Fruit fly (Drosophila melanogaster): ENCODE data around the gene BicD.
A peak's percentile ranks its signal among the peaks of the same experiment; 100 is the strongest.

BicD gene

dm6 chr2L:17410358-17410757 is 62.7 kb downstream of the BicD start, which contains the start of the genes Polr2J and CG15141 (continued):
- TF ChIP-seq CG4282 (GFP tag; optimal IDR thresholded peaks at IDR 0.05): no peak
- TF ChIP-seq CG10565 (GFP tag; optimal IDR thresholded peaks at IDR 0.05): peak; percentile 15
- TF ChIP-seq Eip74EF (GFP tag; optimal IDR thresholded peaks at IDR 0.05): no peak
- no peak for TF ChIP-seq mirr (GFP tag; optimal IDR thresholded peaks at IDR 0.05)
- TF ChIP-seq D19A (tag; optimal IDR thresholded peaks at IDR 0.05): no peak
- peak; percentile 87 for TF ChIP-seq ind (GFP tag; optimal IDR thresholded peaks at IDR 0.05)
- TF ChIP-seq HLH54F (GFP tag; optimal IDR thresholded peaks at IDR 0.05): peak; percentile 85
- TF ChIP-seq CG5245 (GFP tag; optimal IDR thresholded peaks at IDR 0.05): peak; percentile 45
- TF ChIP-seq lab (GFP tag; optimal IDR thresholded peaks at IDR 0.05): peak; percentile 86
- no peak for TF ChIP-seq CG12769 (tag; optimal IDR thresholded peaks at IDR 0.05)
- TF ChIP-seq chn (GFP tag; optimal IDR thresholded peaks at IDR 0.05): peak; percentile 75
- peak; percentile 44 for TF ChIP-seq btn (GFP tag; optimal IDR thresholded peaks at IDR 0.05)
- peak; percentile 89 for TF ChIP-seq CG4617 (GFP tag; optimal IDR thresholded peaks at IDR 0.05; ENCODE audit: borderline replicate concordance)
- peak; percentile 50; the same call in 1 of the 2 replicates for TF ChIP-seq CG17612 (GFP tag; IDR thresholded peaks at IDR 0.05)
- no peak for TF ChIP-seq yki (optimal IDR thresholded peaks at IDR 0.05)
- peak; percentile 75 for TF ChIP-seq CG17328 (GFP tag; IDR thresholded peaks at IDR 0.05)
- no peak; the same call in 2 of the 3 replicates for TF ChIP-seq so (GFP tag; IDR thresholded peaks at IDR 0.05)
- peak; percentile 66 for TF ChIP-seq Fer2 (tag; optimal IDR thresholded peaks at IDR 0.05)
- TF ChIP-seq GATAe (GFP tag; conservative IDR thresholded peaks at IDR 0.05): no peak; the same call in 1 of the 2 replicates
- no peak for TF ChIP-seq Dek (tag; optimal IDR thresholded peaks at IDR 0.05)
- TF ChIP-seq CG32767 (GFP tag; IDR thresholded peaks at IDR 0.05): no peak; the same call in 1 of the 2 replicates
- peak; percentile 19 for TF ChIP-seq org-1 (GFP tag; optimal IDR thresholded peaks at IDR 0.05)
- TF ChIP-seq CG30431 (GFP tag; optimal IDR thresholded peaks at IDR 0.05): peak; percentile 77
- TF ChIP-seq MESR4 (GFP tag; optimal IDR thresholded peaks at IDR 0.05): peak; percentile 23
- no peak for TF ChIP-seq CG5180 (GFP tag; optimal IDR thresholded peaks at IDR 0.05)
- TF ChIP-seq fru (optimal IDR thresholded peaks at IDR 0.05): no peak
- no peak for TF ChIP-seq sim (GFP tag; IDR thresholded peaks at IDR 0.05)
- peak; percentile 83 to 87 for TF ChIP-seq Hr51 (GFP tag; optimal IDR thresholded peaks at IDR 0.05)
- peak; percentile 71; the same call in 2 of the 3 replicates for TF ChIP-seq CG6175 (GFP tag; IDR thresholded peaks at IDR 0.05)
- peak; percentile 90 for TF ChIP-seq CG2712 (tag; optimal IDR thresholded peaks at IDR 0.05)
- peak; percentile 68 for TF ChIP-seq Gsc (GFP tag; IDR thresholded peaks at IDR 0.05)
- TF ChIP-seq CG7963 (GFP tag; IDR thresholded peaks at IDR 0.05; ENCODE audit: partially characterized antibody): peak; percentile 54; the same call in 1 of the 3 replicates
- peak; percentile 69 for TF ChIP-seq Ets97D (GFP tag; optimal IDR thresholded peaks at IDR 0.05)
- peak; percentile 88 for TF ChIP-seq unpg (GFP tag; optimal IDR thresholded peaks at IDR 0.05)
- TF ChIP-seq Atf6 (GFP tag; IDR thresholded peaks at IDR 0.05): peak; percentile 88
- TF ChIP-seq Dp (GFP tag; optimal IDR thresholded peaks at IDR 0.05): peak; percentile 45
- TF ChIP-seq CG14710 (tag; optimal IDR thresholded peaks at IDR 0.05): peak; percentile 93
- peak; percentile 17 for TF ChIP-seq BtbVII (GFP tag; optimal IDR thresholded peaks at IDR 0.05)
- TF ChIP-seq Bgb (GFP tag; IDR thresholded peaks at IDR 0.05; ENCODE audit: partially characterized antibody): peak; percentile 80
- TF ChIP-seq Kr (GFP tag; optimal IDR thresholded peaks at IDR 0.05): no peak
- TF ChIP-seq Neu2 (GFP tag; optimal IDR thresholded peaks at IDR 0.05; ENCODE audit: borderline replicate concordance): no peak
- TF ChIP-seq PHDP (tag; optimal IDR thresholded peaks at IDR 0.05): peak; percentile 87
- TF ChIP-seq Dfd (GFP tag; optimal IDR thresholded peaks at IDR 0.05): no peak
- TF ChIP-seq CG4360 (GFP tag; IDR thresholded peaks at IDR 0.05): no peak
- TF ChIP-seq cas (GFP tag; IDR thresholded peaks at IDR 0.05): peak; percentile 67
- TF ChIP-seq usp (GFP tag; optimal IDR thresholded peaks at IDR 0.05): no peak
- TF ChIP-seq grn (GFP tag; optimal IDR thresholded peaks at IDR 0.05): no peak
- peak; percentile 88 for TF ChIP-seq CG32532 (GFP tag; IDR thresholded peaks at IDR 0.05)
- TF ChIP-seq CG6683 (GFP tag; optimal IDR thresholded peaks at IDR 0.05): no peak
- no peak for TF ChIP-seq gsb (GFP tag; IDR thresholded peaks at IDR 0.05)
- peak; percentile 78 for TF ChIP-seq Meics (GFP tag; optimal IDR thresholded peaks at IDR 0.05)

All from whole organism, embryonic.